Fruit fly (Drosophila melanogaster) whole organism, embryonic: Measurements from ENCODE around the gene CG13694.

Experiments
- Blimp-1 ChIP-seq: fragments of 200-800 bp; sonication (Bioruptor generic); optimal IDR thresholded peaks from 3 replicates; lab custom pipeline; 2018; ENCODE audit warnings: missing biosample characterization, missing genetic modification characterization, mild to moderate bottlenecking, moderate library complexity, missing genetic modification reagents
- CG10431 ChIP-seq: fragments of 200-800 bp; sonication (Bioruptor generic); optimal IDR thresholded peaks from 3 replicates; lab custom pipeline; 2018; ENCODE audit warnings: missing biosample characterization, mild to moderate bottlenecking, missing genetic modification characterization
- CG10979 ChIP-seq: fragments of 200-800 bp; sonication (Bioruptor generic); optimal IDR thresholded peaks from 2 replicates; lab custom pipeline; 2018; ENCODE audit warnings: missing biosample characterization, mild to moderate bottlenecking, missing genetic modification characterization, moderate library complexity
- CG11695 ChIP-seq: fragments of 200-800 bp; sonication (Bioruptor generic); IDR thresholded peaks from 3 replicates; pipeline ENCODE4 v1.3.6; 2022; ENCODE audit warnings: missing biosample characterization, missing genetic modification characterization
- CG12071 ChIP-seq: fragments of 200-800 bp; sonication (Bioruptor generic); optimal IDR thresholded peaks from 3 replicates; lab custom pipeline; 2018; ENCODE audit warnings: missing biosample characterization, mild to moderate bottlenecking, missing genetic modification characterization
- CG13296 ChIP-seq: fragments of 200-800 bp; sonication (Bioruptor generic); optimal IDR thresholded peaks from 3 replicates; lab custom pipeline; 2018; ENCODE audit warnings: missing biosample characterization, mild to moderate bottlenecking, missing genetic modification characterization
- CG13424 ChIP-seq: fragments of 200-800 bp; sonication (Bioruptor generic); optimal IDR thresholded peaks from 2 replicates; lab custom pipeline; 2019; ENCODE audit warnings: missing biosample characterization, mild to moderate bottlenecking, missing genetic modification characterization, moderate library complexity
- CG13775 ChIP-seq: fragments of 200-800 bp; sonication (Bioruptor generic); optimal IDR thresholded peaks from 3 replicates; lab custom pipeline; 2017; ENCODE audit warnings: missing biosample characterization, mild to moderate bottlenecking, missing genetic modification characterization
- CG14441 ChIP-seq: fragments of 200-800 bp; sonication (Bioruptor generic); IDR thresholded peaks from 2 replicates; pipeline ENCODE4 v1.3.6; 2022; ENCODE audit warnings: missing biosample characterization, missing genetic modification characterization
- CG15011 ChIP-seq: fragments of 200-800 bp; sonication (Bioruptor generic); optimal IDR thresholded peaks from 3 replicates; lab custom pipeline; 2018; ENCODE audit warnings: missing biosample characterization, mild to moderate bottlenecking, missing genetic modification characterization
- CG1602 ChIP-seq: fragments of 200-800 bp; sonication (Bioruptor generic); optimal IDR thresholded peaks from 3 replicates; lab custom pipeline; 2016; ENCODE audit warnings: missing biosample characterization, missing genetic modification characterization
- CG17568 ChIP-seq: fragments of 200-800 bp; sonication (Bioruptor generic); optimal IDR thresholded peaks from 2 replicates; lab custom pipeline; 2018; ENCODE audit warnings: missing biosample characterization, mild to moderate bottlenecking, missing genetic modification characterization, moderate library complexity
- CG17912 ChIP-seq: fragments of 200-800 bp; sonication (Bioruptor generic); optimal IDR thresholded peaks from 2 replicates; lab custom pipeline; 2018; ENCODE audit warnings: missing biosample characterization, mild to moderate bottlenecking, missing genetic modification characterization
- CG2199 ChIP-seq: fragments of 200-800 bp; sonication (Bioruptor generic); IDR thresholded peaks from 3 replicates; pipeline ENCODE4 v1.3.6; 2022; ENCODE audit warnings: missing biosample characterization, missing genetic modification characterization
- CG2678 ChIP-seq: fragments of 200-800 bp; sonication (Bioruptor generic); optimal IDR thresholded peaks from 3 replicates; lab custom pipeline; 2019; ENCODE audit warnings: missing biosample characterization, mild to moderate bottlenecking, missing genetic modification characterization, moderate library complexity
- CG3726 ChIP-seq: fragments of 200-800 bp; sonication (Bioruptor generic); IDR thresholded peaks from 3 replicates; pipeline ENCODE4, ENCODE4 v1.3.6; 2022; ENCODE audit warnings: missing biosample characterization, missing genetic modification characterization
- CG4282 ChIP-seq: fragments of 200-800 bp; sonication (Bioruptor generic); optimal IDR thresholded peaks from 2 replicates; lab custom pipeline; 2016; ENCODE audit warnings: missing biosample characterization, missing genetic modification characterization
- CG4360 ChIP-seq: fragments of 200-800 bp; sonication (Bioruptor generic); IDR thresholded peaks from 2 replicates; pipeline ENCODE4 v1.3.6; 2022; ENCODE audit warnings: missing biosample characterization, missing genetic modification characterization
- CG4730 ChIP-seq: fragments of 200-800 bp; sonication (Bioruptor generic); IDR thresholded peaks from 2 replicates; pipeline ENCODE4 v1.3.6; 2022; ENCODE audit warnings: missing biosample characterization, missing genetic modification characterization
- CG6765 ChIP-seq: fragments of 200-800 bp; sonication (Bioruptor generic); optimal IDR thresholded peaks from 3 replicates; lab custom pipeline; 2017; ENCODE audit warnings: missing biosample characterization, mild to moderate bottlenecking, missing genetic modification characterization
- CG6854 ChIP-seq: fragments of 200-800 bp; sonication (Bioruptor generic); optimal IDR thresholded peaks from 3 replicates; lab custom pipeline; 2017; ENCODE audit warnings: missing biosample characterization, mild to moderate bottlenecking, missing genetic modification characterization
- CG8281 ChIP-seq: fragments of 200-800 bp; sonication (Bioruptor generic); optimal IDR thresholded peaks from 2 replicates; lab custom pipeline; 2018; ENCODE audit warnings: missing biosample characterization, mild to moderate bottlenecking, missing genetic modification characterization, moderate library complexity
- CG8290 ChIP-seq, 3 experiments: fragments of 200-800 bp; sonication (Bioruptor generic); optimal IDR thresholded peaks; 2 replicates each; lab custom pipeline; 2016 to 2019; ENCODE audit warnings: missing biosample characterization in 3 of 3, missing genetic modification characterization in 3 of 3, mild to moderate bottlenecking in 2 of 3, moderate library complexity in 1 of 3
- CG9876 ChIP-seq: fragments of 200-800 bp; sonication (Bioruptor generic); optimal IDR thresholded peaks from 2 replicates; lab custom pipeline; 2016; ENCODE audit warnings: missing biosample characterization, missing genetic modification characterization
- Dad ChIP-seq: fragments of 200-800 bp; sonication (Bioruptor generic); optimal IDR thresholded peaks from 3 replicates; lab custom pipeline; 2016; ENCODE audit warnings: missing biosample characterization, missing genetic modification characterization
- Dp ChIP-seq: fragments of 200-800 bp; sonication (Bioruptor generic); optimal IDR thresholded peaks from 2 replicates; lab custom pipeline; 2018; ENCODE audit warnings: missing biosample characterization, mild to moderate bottlenecking, missing genetic modification characterization, moderate library complexity
- E2f1 ChIP-seq: fragments of 200-800 bp; sonication (Bioruptor generic); IDR thresholded peaks from 2 replicates; pipeline ENCODE4 v1.3.6; 2022; ENCODE audit warnings: missing biosample characterization, missing genetic modification characterization
- Hey ChIP-seq: fragments of 200-800 bp; sonication (Bioruptor generic); optimal IDR thresholded peaks from 3 replicates; lab custom pipeline; 2018; ENCODE audit warnings: missing biosample characterization, mild to moderate bottlenecking, missing genetic modification characterization
- Hmr ChIP-seq: fragments of 200-800 bp; sonication (Bioruptor generic); optimal IDR thresholded peaks from 3 replicates; lab custom pipeline; 2017; ENCODE audit warnings: mild to moderate bottlenecking, missing biosample characterization, missing genetic modification reagents, missing genetic modification characterization
- Hr78 ChIP-seq, 2 experiments: fragments of 200-800 bp in 1 of 2; fragments of >200 bp in 1 of 2; sonication (Bioruptor generic) in 1 of 2; optimal IDR thresholded peaks; 2 replicates each; lab custom pipeline; 2017 to 2019; ENCODE audit warnings: missing biosample characterization in 2 of 2, missing genetic modification characterization in 2 of 2, mild to moderate bottlenecking in 1 of 2, moderate library complexity in 1 of 2
- PHDP ChIP-seq: fragments of 200-800 bp; sonication (Bioruptor generic); optimal IDR thresholded peaks from 3 replicates; lab custom pipeline; 2018; ENCODE audit warnings: missing biosample characterization, mild to moderate bottlenecking, missing genetic modification characterization, moderate library complexity
- Side ChIP-seq: fragments of 200-800 bp; sonication (Bioruptor generic); optimal IDR thresholded peaks from 2 replicates; lab custom pipeline; 2016; ENCODE audit warnings: missing biosample characterization, missing genetic modification characterization
- TFAM ChIP-seq: fragments of 200-800 bp; sonication (Bioruptor generic); optimal IDR thresholded peaks from 2 replicates; lab custom pipeline; 2017; ENCODE audit warnings: missing biosample characterization, missing genetic modification characterization, inconsistent platforms
- ac ChIP-seq: fragments of 200-800 bp; sonication (Bioruptor generic); optimal IDR thresholded peaks from 3 replicates; lab custom pipeline; 2017; ENCODE audit warnings: missing biosample characterization, mild to moderate bottlenecking, missing genetic modification characterization
- cato ChIP-seq: fragments of 200-800 bp; sonication (Bioruptor generic); optimal IDR thresholded peaks from 2 replicates; lab custom pipeline; 2016; ENCODE audit warnings: missing biosample characterization, missing genetic modification characterization, borderline replicate concordance
- chif ChIP-seq, 2 experiments: fragments of 200-800 bp; sonication (Bioruptor generic); optimal IDR thresholded peaks; 3 replicates each; lab custom pipeline; 2016; ENCODE audit warnings: missing biosample characterization in 2 of 2, missing genetic modification characterization in 2 of 2
- crp ChIP-seq, 2 experiments: fragments of 200-800 bp; sonication (Bioruptor generic); optimal IDR thresholded peaks; 2 replicates in 1 of 2; 3 replicates in 1 of 2; lab custom pipeline; 2017; ENCODE audit warnings: missing biosample characterization in 2 of 2, missing genetic modification characterization in 2 of 2, mild to moderate bottlenecking in 1 of 2, moderate library complexity in 1 of 2
- dpn ChIP-seq, 2 experiments: fragments of 200-800 bp; sonication (Bioruptor generic); optimal IDR thresholded peaks; 3 replicates each; lab custom pipeline; 2016; ENCODE audit warnings: missing biosample characterization in 2 of 2, missing genetic modification characterization in 2 of 2
- emc ChIP-seq: fragments of 200-800 bp; sonication (Bioruptor generic); optimal IDR thresholded peaks from 2 replicates; lab custom pipeline; 2016; ENCODE audit warnings: missing biosample characterization, missing genetic modification characterization
- mam ChIP-seq: fragments of 200-800 bp; sonication (Bioruptor generic); optimal IDR thresholded peaks from 3 replicates; lab custom pipeline; 2016; ENCODE audit warnings: missing biosample characterization, missing genetic modification characterization
- mirr ChIP-seq: fragments of 200-800 bp; sonication (Bioruptor generic); optimal IDR thresholded peaks from 3 replicates; lab custom pipeline; 2018; ENCODE audit warnings: missing biosample characterization, mild to moderate bottlenecking, missing genetic modification characterization
- pho ChIP-seq: fragments of 200-800 bp; sonication (Bioruptor generic); optimal IDR thresholded peaks from 2 replicates; lab custom pipeline; 2016; ENCODE audit warnings: missing biosample characterization, missing genetic modification characterization
- psq ChIP-seq: fragments of 200-800 bp; sonication (Bioruptor generic); optimal IDR thresholded peaks from 2 replicates; lab custom pipeline; 2017; ENCODE audit warnings: missing biosample characterization, missing genetic modification characterization
- rib ChIP-seq: fragments of 200-800 bp; sonication (Bioruptor generic); IDR thresholded peaks from 2 replicates; pipeline ENCODE4 v1.3.6; 2022; ENCODE audit warnings: missing biosample characterization, missing genetic modification characterization
- slbo ChIP-seq: fragments of 200-800 bp; sonication (Bioruptor generic); IDR thresholded peaks from 2 replicates; pipeline ENCODE4 v1.3.6; 2022; ENCODE audit warnings: missing biosample characterization, missing genetic modification characterization
- stwl ChIP-seq: fragments of 200-800 bp; sonication (Bioruptor generic); optimal IDR thresholded peaks from 3 replicates; lab custom pipeline; 2018; ENCODE audit warnings: missing biosample characterization, mild to moderate bottlenecking, missing genetic modification characterization, moderate library complexity
- sug ChIP-seq: fragments of 200-800 bp; optimal IDR thresholded peaks from 2 replicates; lab custom pipeline; 2019; ENCODE audit warnings: missing biosample characterization, mild to moderate bottlenecking, missing genetic modification characterization, moderate library complexity
- trem ChIP-seq: fragments of 200-800 bp; optimal IDR thresholded peaks from 3 replicates; lab custom pipeline; 2019; ENCODE audit warnings: missing biosample characterization, mild to moderate bottlenecking, missing genetic modification characterization, moderate library complexity
- twi ChIP-seq: fragments of 200-800 bp; optimal IDR thresholded peaks from 2 replicates; lab custom pipeline; 2019; ENCODE audit warnings: missing biosample characterization, mild to moderate bottlenecking, missing genetic modification characterization, moderate library complexity
- wdn ChIP-seq: fragments of 200-800 bp; sonication (Bioruptor generic); IDR thresholded peaks from 2 replicates; pipeline ENCODE4 v1.3.6; 2022; ENCODE audit warnings: missing biosample characterization, missing genetic modification characterization
- wek ChIP-seq: fragments of 200-800 bp; sonication (Bioruptor generic); optimal IDR thresholded peaks from 3 replicates; lab custom pipeline; 2018; ENCODE audit warnings: missing biosample characterization, mild to moderate bottlenecking, missing genetic modification characterization, moderate library complexity

Gene CG13694

dm6 chr2L:85099-85498 is 31.2 kb downstream of the CG13694 start (continued):
- peak; percentile 53 for TF ChIP-seq CG13296 (GFP tag; lab: Kevin White, UChicago)
- no peak for TF ChIP-seq CG4730 (GFP tag; lab: Robert Waterston, UW)
- TF ChIP-seq cato (GFP tag; lab: Kevin White, UChicago), result no peak
- TF ChIP-seq Hr78 (GFP tag; optimal IDR thresholded peaks at IDR 0.05; lab: Kevin White, UChicago), result no peak
- TF ChIP-seq dpn (GFP tag; optimal IDR thresholded peaks at IDR 0.05; lab: Kevin White, UChicago), result no peak
- TF ChIP-seq CG15011 (GFP tag; lab: Kevin White, UChicago), result peak; percentile 24
- no peak for TF ChIP-seq CG17568 (GFP tag; lab: Kevin White, UChicago)
- TF ChIP-seq CG8281, result no peak
- no peak for TF ChIP-seq CG17912 (GFP tag; lab: Kevin White, UChicago)
- TF ChIP-seq CG11695 (GFP tag; lab: Robert Waterston, UW), result no peak
- TF ChIP-seq pho (GFP tag; lab: Kevin White, UChicago), result no peak
- TF ChIP-seq CG10979 (tag; lab: Kevin White, UChicago), result no peak
- TF ChIP-seq CG8290 (GFP tag; optimal IDR thresholded peaks at IDR 0.05; lab: Kevin White, UChicago), result no peak
- peak in 1 of 2 experiments; percentile 53 for TF ChIP-seq CG8290 (tag; optimal IDR thresholded peaks at IDR 0.05; lab: Kevin White, UChicago)
- TF ChIP-seq ac (GFP tag; lab: Kevin White, UChicago), result no peak
- no peak for TF ChIP-seq CG9876
- TF ChIP-seq TFAM (GFP tag; lab: Kevin White, UChicago), result no peak
- no peak for TF ChIP-seq CG4282 (GFP tag; lab: Kevin White, UChicago)
- no peak for TF ChIP-seq sug (tag; lab: Kevin White, UChicago)
- no peak for TF ChIP-seq CG14441 (GFP tag; lab: Robert Waterston, UW)
- TF ChIP-seq Side (GFP tag; lab: Kevin White, UChicago), result no peak
- no peak for TF ChIP-seq slbo (GFP tag; lab: Robert Waterston, UW)
- no peak for TF ChIP-seq CG13424 (tag; lab: Kevin White, UChicago)
- TF ChIP-seq chif (GFP tag; optimal IDR thresholded peaks at IDR 0.05; lab: Kevin White, UChicago), result no peak
- TF ChIP-seq CG3726 (GFP tag; lab: Robert Waterston, UW), result no peak
- TF ChIP-seq trem, result no peak
- no peak for TF ChIP-seq wek (GFP tag; lab: Kevin White, UChicago)
- no peak for TF ChIP-seq psq
- TF ChIP-seq stwl, result no peak
- TF ChIP-seq Dp (GFP tag; lab: Kevin White, UChicago), result no peak
- peak; percentile 39 for TF ChIP-seq CG6765
- TF ChIP-seq mam (GFP tag; lab: Kevin White, UChicago), result no peak
- no peak for TF ChIP-seq crp (GFP tag; optimal IDR thresholded peaks at IDR 0.05; lab: Kevin White, UChicago)
- TF ChIP-seq wdn (GFP tag; lab: Robert Waterston, UW), result no peak
- TF ChIP-seq mirr (GFP tag; lab: Kevin White, UChicago), result peak; percentile 31
- TF ChIP-seq CG2199 (GFP tag; lab: Robert Waterston, UW), result no peak
- TF ChIP-seq E2f1 (GFP tag; lab: Robert Waterston, UW), result no peak
- peak; percentile 50 for TF ChIP-seq CG2678
- TF ChIP-seq Dad, result no peak
- no peak for TF ChIP-seq Hey
- TF ChIP-seq emc, result no peak
- TF ChIP-seq CG4360 (GFP tag; lab: Robert Waterston, UW), result no peak
- peak; percentile 64 for TF ChIP-seq Hmr (GFP tag; lab: Kevin White, UChicago)
- peak; percentile 15 for TF ChIP-seq CG12071 (GFP tag; lab: Kevin White, UChicago)
- peak; percentile 44 for TF ChIP-seq PHDP
- TF ChIP-seq CG1602, result no peak
- no peak for TF ChIP-seq CG13775 (GFP tag; lab: Kevin White, UChicago)
- TF ChIP-seq Blimp-1, result no peak
- no peak for TF ChIP-seq rib (GFP tag; lab: Robert Waterston, UW)
- no peak for TF ChIP-seq CG10431 (GFP tag; lab: Kevin White, UChicago)
- peak; percentile 22 for TF ChIP-seq CG6854 (GFP tag; lab: Kevin White, UChicago)
- no peak for TF ChIP-seq twi (tag; lab: Kevin White, UChicago)
